Worm (Caenorhabditis elegans): ENCODE results near the gene clec-262.

DNA sequence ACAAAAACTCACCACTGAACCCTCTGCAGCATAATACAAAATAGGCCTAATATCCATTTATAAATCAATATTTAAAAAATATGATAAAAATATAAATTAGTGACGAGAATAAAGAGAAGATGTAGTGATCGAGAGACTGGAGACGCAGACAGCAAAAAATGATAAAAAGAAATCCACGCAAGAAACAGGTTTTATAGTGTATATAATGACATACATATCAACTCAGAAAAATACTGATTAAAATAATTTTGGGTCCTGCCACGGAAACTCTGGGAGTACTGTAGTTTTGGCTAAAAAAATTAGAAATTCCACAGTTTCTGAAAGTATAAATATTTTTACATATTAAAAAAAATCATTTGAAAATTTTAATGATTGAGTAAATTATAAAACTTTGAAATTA lies 22.3 kb upstream of the clec-262 start, which contains the start of gene mlt-4:
- TF ChIP-seq dao-5 (tag; optimal IDR thresholded peaks at IDR 0.05) (no peak), W03F9.2 (tag; optimal IDR thresholded peaks at IDR 0.05) (no peak)
